Worm (Caenorhabditis elegans) whole organism, L2 larva: ENCODE measurements around the gene ZK354.6.
A peak's percentile ranks its signal among the peaks of the same experiment; 100 is the strongest.

Experiments used
- C34F6.9 ChIP-seq: fragments of 150-350 bp; optimal IDR thresholded peaks from 2 replicates; lab custom pipeline; 2014; ENCODE audit warnings: missing biosample characterization, missing genetic modification characterization
- F13H6.1 ChIP-seq: sonication (generic microtip); optimal IDR thresholded peaks from 2 replicates; lab custom pipeline; 2016; ENCODE audit warnings: missing genetic modification characterization, missing compliant biosample characterization
- R02D3.7 ChIP-seq: fragments of 150-350 bp; optimal IDR thresholded peaks from 2 replicates; lab custom pipeline; 2014; ENCODE audit warnings: missing biosample characterization, missing genetic modification characterization
- Y55F3AM.14 ChIP-seq: fragments of 200-800 bp; sonication (Bioruptor generic); optimal IDR thresholded peaks from 2 replicates; lab custom pipeline; 2018; ENCODE audit warnings: mild to moderate bottlenecking, missing genetic modification characterization, missing compliant biosample characterization
- ZK546.5 ChIP-seq: sonication (generic microtip); optimal IDR thresholded peaks from 2 replicates; lab custom pipeline; 2017; ENCODE audit warnings: missing biosample characterization, missing genetic modification characterization
- alr-1 ChIP-seq: fragments of 150-350 bp; optimal IDR thresholded peaks from 2 replicates; lab custom pipeline; 2014; ENCODE audit warnings: missing biosample characterization, missing genetic modification characterization
- aly-2 ChIP-seq: fragments of 150-350 bp; optimal IDR thresholded peaks from 2 replicates; lab custom pipeline; 2014; ENCODE audit warnings: missing biosample characterization, missing genetic modification characterization
- ama-1 ChIP-seq: fragments of 150-350 bp; optimal IDR thresholded peaks from 2 replicates; lab custom pipeline; 2018; ENCODE audit warnings: inconsistent platforms
- blmp-1 ChIP-seq: sonication (generic microtip); optimal IDR thresholded peaks from 2 replicates; lab custom pipeline; 2017; ENCODE audit warnings: missing genetic modification characterization, mild to moderate bottlenecking, missing compliant biosample characterization, antibody characterized with exemption, moderate library complexity; ENCODE audit not compliant: insufficient read depth
- ceh-16 ChIP-seq: fragments of 150-350 bp; optimal IDR thresholded peaks from 2 replicates; lab custom pipeline; 2014; ENCODE audit warnings: missing biosample characterization, missing genetic modification characterization
- crh-2 ChIP-seq: sonication (generic microtip); optimal IDR thresholded peaks from 2 replicates; lab custom pipeline; 2017; ENCODE audit warnings: missing biosample characterization, missing genetic modification characterization
- dmd-4 ChIP-seq: sonication (generic microtip); optimal IDR thresholded peaks from 2 replicates; lab custom pipeline; 2017; ENCODE audit warnings: missing biosample characterization, missing genetic modification characterization
- egl-27 ChIP-seq: sonication (generic microtip); optimal IDR thresholded peaks from 3 replicates; lab custom pipeline; 2017; ENCODE audit warnings: missing biosample characterization, missing genetic modification reagents, missing genetic modification characterization
- elt-1 ChIP-seq: fragments of 150-350 bp; optimal IDR thresholded peaks from 2 replicates; lab custom pipeline; 2014; ENCODE audit warnings: missing biosample characterization, missing genetic modification characterization
- elt-3 ChIP-seq: sonication (generic microtip); optimal IDR thresholded peaks from 2 replicates; lab custom pipeline; 2017; ENCODE audit warnings: missing biosample characterization, missing genetic modification characterization
- fos-1 ChIP-seq: fragments of 150-350 bp; optimal IDR thresholded peaks from 2 replicates; lab custom pipeline; 2014; ENCODE audit warnings: missing biosample characterization, missing genetic modification characterization
- gmeb-1 ChIP-seq: fragments of 150-350 bp; optimal IDR thresholded peaks from 2 replicates; lab custom pipeline; 2014; ENCODE audit warnings: missing biosample characterization, missing genetic modification characterization
- lin-11 ChIP-seq: fragments of 150-350 bp; sonication (generic microtip); optimal IDR thresholded peaks from 2 replicates; lab custom pipeline; 2014; ENCODE audit warnings: missing biosample characterization, missing genetic modification characterization, inconsistent platforms, mixed read lengths
- lin-13 ChIP-seq: fragments of 150-350 bp; optimal IDR thresholded peaks from 2 replicates; lab custom pipeline; 2014; ENCODE audit warnings: missing biosample characterization, missing genetic modification reagents, missing genetic modification characterization
- lin-39 ChIP-seq: fragments of 150-350 bp; optimal IDR thresholded peaks from 2 replicates; lab custom pipeline; 2014; ENCODE audit warnings: missing biosample characterization, missing genetic modification reagents, missing genetic modification characterization
- lsy-2 ChIP-seq, 2 experiments: fragments of 150-350 bp in 1 of 2; sonication (generic microtip) in 1 of 2; optimal IDR thresholded peaks; 2 replicates each; lab custom pipeline; 2014 to 2017; ENCODE audit warnings: missing biosample characterization in 2 of 2, missing genetic modification characterization in 2 of 2
- mab-5 ChIP-seq: fragments of 150-350 bp; optimal IDR thresholded peaks from 2 replicates; lab custom pipeline; 2014; ENCODE audit warnings: missing biosample characterization, missing genetic modification characterization
- mbf-1 ChIP-seq: sonication (generic microtip); optimal IDR thresholded peaks from 2 replicates; lab custom pipeline; 2017; ENCODE audit warnings: missing biosample characterization, missing genetic modification characterization
- mdl-1 ChIP-seq, 2 experiments: fragments of 150-350 bp in 1 of 2; sonication (generic microtip) in 1 of 2; optimal IDR thresholded peaks; 2 replicates each; lab custom pipeline; 2017; ENCODE audit warnings: missing biosample characterization in 2 of 2, missing genetic modification characterization in 2 of 2
- nhr-10 ChIP-seq: sonication (generic microtip); optimal IDR thresholded peaks from 2 replicates; lab custom pipeline; 2017; ENCODE audit warnings: missing biosample characterization, missing genetic modification characterization
- nhr-11 ChIP-seq: fragments of 150-350 bp; optimal IDR thresholded peaks from 2 replicates; lab custom pipeline; 2014; ENCODE audit warnings: missing biosample characterization, missing genetic modification characterization
- nhr-12 ChIP-seq: fragments of 150-350 bp; optimal IDR thresholded peaks from 2 replicates; lab custom pipeline; 2014; ENCODE audit warnings: missing biosample characterization, missing genetic modification characterization
- nhr-129 ChIP-seq: fragments of 150-350 bp; optimal IDR thresholded peaks from 2 replicates; lab custom pipeline; 2014; ENCODE audit warnings: missing biosample characterization, missing genetic modification characterization
- nhr-21 ChIP-seq: fragments of 150-350 bp; optimal IDR thresholded peaks from 2 replicates; lab custom pipeline; 2014; ENCODE audit warnings: missing biosample characterization, missing genetic modification characterization
- nhr-23 ChIP-seq: fragments of 150-350 bp; optimal IDR thresholded peaks from 2 replicates; lab custom pipeline; 2014; ENCODE audit warnings: missing biosample characterization, missing genetic modification reagents, missing genetic modification characterization
- nhr-237 ChIP-seq: fragments of 150-350 bp; optimal IDR thresholded peaks from 2 replicates; lab custom pipeline; 2014; ENCODE audit warnings: missing biosample characterization, missing genetic modification characterization
- nhr-25 ChIP-seq: fragments of 150-350 bp; sonication (generic microtip); optimal IDR thresholded peaks from 3 replicates; lab custom pipeline; 2014; ENCODE audit warnings: missing biosample characterization, missing genetic modification characterization
- nhr-6 ChIP-seq: fragments of 150-350 bp; optimal IDR thresholded peaks from 2 replicates; lab custom pipeline; 2014; ENCODE audit warnings: missing biosample characterization, missing genetic modification characterization
- nhr-77 ChIP-seq: fragments of 150-350 bp; optimal IDR thresholded peaks from 2 replicates; lab custom pipeline; 2014; ENCODE audit warnings: missing biosample characterization, missing genetic modification characterization
- peb-1 ChIP-seq: fragments of 150-350 bp; optimal IDR thresholded peaks from 2 replicates; lab custom pipeline; 2014; ENCODE audit warnings: missing biosample characterization, missing genetic modification characterization
- sem-4 ChIP-seq: fragments of 150-350 bp; optimal IDR thresholded peaks from 2 replicates; lab custom pipeline; 2014; ENCODE audit warnings: missing biosample characterization, missing genetic modification reagents, missing genetic modification characterization
- skn-1 ChIP-seq: sonication (generic microtip); optimal IDR thresholded peaks from 2 replicates; lab custom pipeline; 2017; ENCODE audit warnings: missing biosample characterization, missing genetic modification characterization
- sma-3 ChIP-seq: sonication (generic microtip); optimal IDR thresholded peaks from 2 replicates; lab custom pipeline; 2016; ENCODE audit warnings: missing genetic modification reagents, missing genetic modification characterization, missing compliant biosample characterization
- sma-9 ChIP-seq, 2 experiments: fragments of 150-350 bp in 1 of 2; sonication (generic microtip) in 1 of 2; optimal IDR thresholded peaks; 2 replicates each; lab custom pipeline; 2014 to 2016; ENCODE audit warnings: missing genetic modification characterization in 2 of 2, mild to moderate bottlenecking in 1 of 2, missing biosample characterization in 1 of 2, missing compliant biosample characterization in 1 of 2, missing genetic modification reagents in 1 of 2, moderate library complexity in 1 of 2
- unc-39 ChIP-seq: fragments of 150-350 bp; optimal IDR thresholded peaks from 2 replicates; lab custom pipeline; 2014; ENCODE audit warnings: missing biosample characterization, missing genetic modification characterization
- unc-55 ChIP-seq: fragments of 150-350 bp; sonication (generic microtip); optimal IDR thresholded peaks from 3 replicates; lab custom pipeline; 2014; ENCODE audit warnings: missing biosample characterization, missing genetic modification reagents, missing genetic modification characterization
- unc-62 ChIP-seq: fragments of 150-350 bp; optimal IDR thresholded peaks from 2 replicates; lab custom pipeline; 2014; ENCODE audit warnings: missing biosample characterization, missing genetic modification reagents, missing genetic modification characterization
- zag-1 ChIP-seq: fragments of 150-350 bp; optimal IDR thresholded peaks from 2 replicates; lab custom pipeline; 2014; ENCODE audit warnings: missing biosample characterization, missing genetic modification characterization
- ztf-1 ChIP-seq: fragments of 200-800 bp; sonication (Bioruptor generic); conservative IDR thresholded peaks from 2 replicates; pipeline ENCODE4 v1.3.6; 2022; ENCODE audit warnings: missing genetic modification characterization, missing compliant biosample characterization
- ztf-11 ChIP-seq: sonication (generic microtip); optimal IDR thresholded peaks from 2 replicates; lab custom pipeline; 2017; ENCODE audit warnings: missing biosample characterization, missing genetic modification characterization
- ztf-4 ChIP-seq: fragments of 150-350 bp; optimal IDR thresholded peaks from 2 replicates; lab custom pipeline; 2014; ENCODE audit warnings: missing biosample characterization, missing genetic modification characterization

Gene ZK354.6

DNA sequence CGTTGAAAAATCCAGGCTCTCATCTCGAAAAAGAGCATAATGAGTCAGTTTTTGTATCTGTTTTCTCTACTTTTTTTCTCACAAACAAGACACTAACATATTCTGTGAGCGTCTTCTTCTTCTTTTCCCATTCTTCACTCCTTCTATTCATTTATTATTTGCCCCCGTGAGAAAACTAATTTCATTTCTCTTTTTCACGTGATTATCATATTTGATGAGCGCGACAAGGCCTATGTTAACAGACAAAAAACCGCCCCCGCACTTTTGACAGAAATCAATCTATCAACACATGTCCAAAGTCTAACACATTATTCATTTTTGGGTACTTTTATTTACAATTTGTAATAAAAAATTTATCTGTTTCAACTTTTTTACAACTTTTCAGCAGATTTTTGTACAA lies 40.3 kb upstream of the ZK354.6 start:
- TF ChIP-seq mbf-1 (tag; lab: Kevin White, UChicago) (no peak), mdl-1 (tag; optimal IDR thresholded peaks at IDR 0.05; lab: Kevin White, UChicago) (no peak), nhr-129 (no peak), sma-9 (GFP tag; optimal IDR thresholded peaks at IDR 0.05; lab: Kevin White, UChicago) (peak; percentile 8), sma-9 (tag; optimal IDR thresholded peaks at IDR 0.05; lab: Kevin White, UChicago) (no peak), sem-4 (tag; lab: Kevin White, UChicago) (no peak), ceh-16 (tag; lab: Kevin White, UChicago) (no peak), skn-1 (tag; lab: Kevin White, UChicago) (no peak), R02D3.7 (tag; lab: Kevin White, UChicago) (no peak), mab-5 (tag; lab: Kevin White, UChicago) (no peak), ama-1 (lab: Kevin White, UChicago) (no peak), nhr-6 (no peak), unc-62 (GFP tag; lab: Kevin White, UChicago) (no peak), nhr-10 (no peak), blmp-1 (tag; lab: Kevin White, UChicago) (peak; percentile 3), zag-1 (tag; lab: Kevin White, UChicago) (no peak), nhr-21 (tag; lab: Kevin White, UChicago) (no peak), lin-39 (tag; lab: Kevin White, UChicago) (no peak), egl-27 (tag; lab: Kevin White, UChicago) (no peak), sma-3 (peak; percentile 18), nhr-77 (tag; lab: Kevin White, UChicago) (no peak), C34F6.9 (tag; lab: Kevin White, UChicago) (no peak), lsy-2 (tag; optimal IDR thresholded peaks at IDR 0.05; lab: Kevin White, UChicago) (no peak), lin-11 (tag; lab: Kevin White, UChicago) (no peak), F13H6.1 (no peak), nhr-12 (tag; lab: Kevin White, UChicago) (no peak), peb-1 (tag; lab: Kevin White, UChicago) (no peak), dmd-4 (tag; lab: Kevin White, UChicago) (no peak), crh-2 (tag; lab: Kevin White, UChicago) (peak; percentile 4), unc-39 (tag; lab: Kevin White, UChicago) (no peak), elt-1 (tag; lab: Kevin White, UChicago) (no peak), elt-3 (tag; lab: Kevin White, UChicago) (no peak), ztf-11 (tag; lab: Kevin White, UChicago) (no peak), nhr-25 (tag; lab: Kevin White, UChicago) (peak; percentile 4), alr-1 (tag; lab: Kevin White, UChicago) (no peak), gmeb-1 (no peak), Y55F3AM.14 (no peak), ztf-1 (GFP tag; lab: Robert Waterston, UW) (no peak), ZK546.5 (tag; lab: Kevin White, UChicago) (no peak), nhr-11 (tag; lab: Kevin White, UChicago) (no peak), aly-2 (no peak), ztf-4 (tag; lab: Kevin White, UChicago) (no peak), fos-1 (tag; lab: Kevin White, UChicago) (no peak), nhr-237 (tag; lab: Kevin White, UChicago) (no peak), unc-55 (no peak), nhr-23 (tag; lab: Kevin White, UChicago) (no peak)

- TF ChIP-seq lin-13 (GFP tag; lab: Kevin White, UChicago) (peak; percentile 44), ceh-16 (tag; lab: Kevin White, UChicago) (no peak), mab-5 (tag; lab: Kevin White, UChicago) (peak; percentile 27), fos-1 (tag; lab: Kevin White, UChicago) (peak; percentile 55), nhr-21 (tag; lab: Kevin White, UChicago) (peak; percentile 11), gmeb-1 (peak; percentile 37), unc-55 (peak; percentile 53), Y55F3AM.14 (peak; percentile 19), mbf-1 (tag; lab: Kevin White, UChicago) (no peak), sma-3 (peak; percentile 38), crh-2 (tag; lab: Kevin White, UChicago) (peak; percentile 69), alr-1 (tag; lab: Kevin White, UChicago) (no peak), lsy-2 (tag; optimal IDR thresholded peaks at IDR 0.05; lab: Kevin White, UChicago) (peak; percentile 39 to 61), F13H6.1 (peak; percentile 32), nhr-25 (tag; lab: Kevin White, UChicago) (peak; percentile 26), sma-9 (GFP tag; optimal IDR thresholded peaks at IDR 0.05; lab: Kevin White, UChicago) (peak; percentile 58), sma-9 (tag; optimal IDR thresholded peaks at IDR 0.05; lab: Kevin White, UChicago) (no peak), mdl-1 (tag; optimal IDR thresholded peaks at IDR 0.05; lab: Kevin White, UChicago) (no peak), ztf-11 (tag; lab: Kevin White, UChicago) (no peak), C34F6.9 (tag; lab: Kevin White, UChicago) (peak; percentile 48)
- TF ChIP-seq, all 48 proteins: peak for 14
Measured at ce11 chrIV:5334518-5334917, 37.2 kb upstream of the ZK354.6 start.
